Worm (Caenorhabditis elegans): ENCODE results near the gene twk-22.

twk-22 gene

ce11 chrX:16306164-16306563 is at the start of gene twk-22:
Gene twk-22, plus strand, starts transcription at chrX:16306464.
- TF ChIP-seq sma-3 (GFP tag; optimal IDR thresholded peaks at IDR 0.05), result no peak

DNA sequence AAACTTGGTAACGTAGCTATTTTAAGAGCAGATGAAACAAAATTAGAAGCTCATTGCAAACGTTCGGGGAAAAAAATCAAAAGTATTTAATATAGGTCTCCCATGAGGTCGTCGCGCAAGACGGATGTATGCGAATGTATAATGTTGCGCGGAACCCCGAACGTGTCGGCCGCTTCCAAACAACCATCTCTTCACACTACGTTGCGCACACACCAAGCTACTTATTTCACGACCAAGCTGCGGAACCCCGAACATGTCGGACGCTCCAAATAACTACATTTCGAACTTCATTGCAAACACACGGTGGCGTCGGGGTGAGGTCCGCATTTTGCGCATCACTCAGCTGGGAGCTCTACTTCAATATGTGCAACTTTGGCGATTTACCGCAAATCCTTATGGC is 47.8 kb upstream of the twk-22 start:
- TF ChIP-seq nhr-25 (tag; optimal IDR thresholded peaks at IDR 0.05), result no peak
- TF ChIP-seq lin-13 (GFP tag; optimal IDR thresholded peaks at IDR 0.05), result no peak
- no peak for TF ChIP-seq zag-1 (tag; optimal IDR thresholded peaks at IDR 0.05)
- no peak for TF ChIP-seq ztf-11 (tag; optimal IDR thresholded peaks at IDR 0.05)
- TF ChIP-seq elt-1 (tag; optimal IDR thresholded peaks at IDR 0.05), result no peak
- no peak for TF ChIP-seq unc-39 (tag; optimal IDR thresholded peaks at IDR 0.05)
- no peak for TF ChIP-seq lsy-2 (tag; optimal IDR thresholded peaks at IDR 0.05)
- no peak for TF ChIP-seq ZK546.5 (tag; optimal IDR thresholded peaks at IDR 0.05)
- TF ChIP-seq peb-1 (tag; optimal IDR thresholded peaks at IDR 0.05), result no peak
- TF ChIP-seq ztf-4 (tag; optimal IDR thresholded peaks at IDR 0.05), result no peak
- no peak for TF ChIP-seq F13H6.1 (tag; optimal IDR thresholded peaks at IDR 0.05)
- TF ChIP-seq nhr-23 (tag; optimal IDR thresholded peaks at IDR 0.05), result no peak
- TF ChIP-seq nhr-237 (tag; optimal IDR thresholded peaks at IDR 0.05), result no peak
- TF ChIP-seq sem-4 (tag; optimal IDR thresholded peaks at IDR 0.05), result no peak
- no peak for TF ChIP-seq dmd-4 (tag; optimal IDR thresholded peaks at IDR 0.05)
- TF ChIP-seq ama-1 (optimal IDR thresholded peaks at IDR 0.05), result no peak

ce11 chrX:16260077-16260476 is 46.2 kb upstream of the twk-22 start:
- peak; percentile 71 for TF ChIP-seq fos-1 (tag; optimal IDR thresholded peaks at IDR 0.05)
- TF ChIP-seq skn-1 (tag; optimal IDR thresholded peaks at IDR 0.05), result peak; percentile 7
- no peak for TF ChIP-seq nhr-25 (tag; optimal IDR thresholded peaks at IDR 0.05)
- TF ChIP-seq crh-2 (tag; optimal IDR thresholded peaks at IDR 0.05), result peak; percentile 14

ce11 chrX:16261993-16262392 is 44.3 kb upstream of the twk-22 start, which contains the start of gene sgk-1:
Gene sgk-1, minus strand, starts transcription at chrX:16262122.
- no peak for TF ChIP-seq nhr-77 (tag; optimal IDR thresholded peaks at IDR 0.05)
- no peak for TF ChIP-seq ztf-4 (tag; optimal IDR thresholded peaks at IDR 0.05)
- no peak for TF ChIP-seq mab-5 (tag; optimal IDR thresholded peaks at IDR 0.05)
- TF ChIP-seq sma-3 (GFP tag; optimal IDR thresholded peaks at IDR 0.05), result no peak
- TF ChIP-seq nhr-10 (tag; optimal IDR thresholded peaks at IDR 0.05), result no peak
- TF ChIP-seq sma-9 (GFP tag; optimal IDR thresholded peaks at IDR 0.05), result peak; percentile 30
- no peak for TF ChIP-seq sma-9 (tag; optimal IDR thresholded peaks at IDR 0.05)
- no peak for TF ChIP-seq unc-55 (GFP tag; optimal IDR thresholded peaks at IDR 0.05)
- TF ChIP-seq unc-39 (tag; optimal IDR thresholded peaks at IDR 0.05), result no peak
- TF ChIP-seq fos-1 (tag; optimal IDR thresholded peaks at IDR 0.05), result peak; percentile 46
- TF ChIP-seq aly-2 (tag; optimal IDR thresholded peaks at IDR 0.05), result no peak

- TF ChIP-seq sma-3 (GFP tag; optimal IDR thresholded peaks at IDR 0.05), result peak; percentile 34
- TF ChIP-seq mab-5 (tag; optimal IDR thresholded peaks at IDR 0.05), result no peak
- TF ChIP-seq sma-9 (GFP tag; optimal IDR thresholded peaks at IDR 0.05), result no peak
- TF ChIP-seq sma-9 (tag; optimal IDR thresholded peaks at IDR 0.05), result no peak
- no peak for TF ChIP-seq dmd-4 (tag; optimal IDR thresholded peaks at IDR 0.05)
- TF ChIP-seq nhr-6 (tag; optimal IDR thresholded peaks at IDR 0.05), result no peak
- peak; percentile 2 for TF ChIP-seq fos-1 (tag; optimal IDR thresholded peaks at IDR 0.05)
Observed at ce11 chrX:16263287-16263686, 43.0 kb upstream of the twk-22 start.

DNA sequence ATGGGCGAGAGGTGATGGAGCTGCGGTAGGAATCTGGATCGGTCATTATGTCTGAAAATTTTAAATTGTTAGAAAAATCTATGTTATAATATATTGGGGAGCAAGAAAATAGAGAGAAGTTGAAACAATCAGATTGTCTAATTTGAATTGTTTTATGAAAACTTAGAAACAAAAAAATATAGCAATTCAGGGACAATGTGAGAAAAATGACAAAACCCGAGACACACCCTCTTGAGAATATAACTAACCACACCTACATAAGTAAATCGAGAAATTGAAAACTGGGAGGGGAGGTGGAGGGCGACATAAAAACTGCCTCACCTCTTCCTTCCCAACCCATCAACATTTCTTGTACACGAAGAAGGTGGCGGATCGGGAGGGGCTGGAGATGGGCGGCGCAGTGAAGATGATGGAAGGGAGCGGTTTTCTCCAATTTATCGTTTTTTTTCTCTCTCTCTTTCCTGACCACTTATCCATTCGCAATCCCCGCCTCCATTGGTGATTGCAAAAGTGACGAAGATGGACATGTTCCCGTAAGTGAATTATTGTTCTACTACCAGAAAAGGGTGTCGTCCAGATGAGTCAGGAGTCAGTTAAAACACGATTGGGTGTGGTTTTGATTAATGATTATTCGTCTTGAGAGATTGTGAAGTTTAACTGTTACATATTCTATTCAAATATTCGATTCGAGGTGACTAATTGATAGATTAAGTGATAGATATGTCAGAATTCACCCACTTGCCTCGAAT is 40.5 kb upstream of the twk-22 start, which contains the start of gene mua-6:
mua-6 (minus strand) TSS at position 51 of the 749 bp plus-strand sequence.
- TF ChIP-seq nhr-77 (tag; optimal IDR thresholded peaks at IDR 0.05), result no peak
- TF ChIP-seq F13H6.1 (tag; optimal IDR thresholded peaks at IDR 0.05), result no peak
- TF ChIP-seq sma-3 (GFP tag; optimal IDR thresholded peaks at IDR 0.05), result peak; percentile 83
- no peak for TF ChIP-seq sem-4 (tag; optimal IDR thresholded peaks at IDR 0.05)
- TF ChIP-seq nhr-11 (tag; optimal IDR thresholded peaks at IDR 0.05), result no peak
- TF ChIP-seq fos-1 (tag; optimal IDR thresholded peaks at IDR 0.05), result peak; percentile 17
- no peak for TF ChIP-seq unc-62 (GFP tag; optimal IDR thresholded peaks at IDR 0.05)
- no peak for TF ChIP-seq R02D3.7 (tag; optimal IDR thresholded peaks at IDR 0.05)
- no peak for TF ChIP-seq nhr-129 (tag; optimal IDR thresholded peaks at IDR 0.05)

Data from whole organism, L2 larva.